Fruit fly (Drosophila melanogaster): ENCODE data around the gene AP-1gamma.

AP-1gamma gene

dm6 chrX:9164510-9165506 lies 56.3 kb downstream of the AP-1gamma start (continued):
- TF ChIP-seq CG16813 (GFP tag; IDR thresholded peaks at IDR 0.05; ENCODE audit: partially characterized antibody) (no peak), CG2199 (GFP tag; IDR thresholded peaks at IDR 0.05) (no peak), Hey (tag; optimal IDR thresholded peaks at IDR 0.05) (no peak), CG17361 (GFP tag; IDR thresholded peaks at IDR 0.05) (no peak), cato (GFP tag; optimal IDR thresholded peaks at IDR 0.05; ENCODE audit: borderline replicate concordance) (no peak), CG9437 (GFP tag; optimal IDR thresholded peaks at IDR 0.05) (peak; percentile 91), YL-1 (GFP tag; optimal IDR thresholded peaks at IDR 0.05) (no peak), Doc2 (GFP tag; IDR thresholded peaks at IDR 0.05) (no peak), TFAM (GFP tag; optimal IDR thresholded peaks at IDR 0.05) (no peak), CG6254 (GFP tag; optimal IDR thresholded peaks at IDR 0.05) (no peak), CG12219 (GFP tag; optimal IDR thresholded peaks at IDR 0.05) (no peak), Hmr (GFP tag; optimal IDR thresholded peaks at IDR 0.05) (no peak), CG32532 (GFP tag; IDR thresholded peaks at IDR 0.05) (no peak), salm (tag; optimal IDR thresholded peaks at IDR 0.05) (no peak), CG9817 (tag; optimal IDR thresholded peaks at IDR 0.05) (no peak), fd102C (GFP tag; optimal IDR thresholded peaks at IDR 0.05) (no peak), CG6765 (GFP tag; optimal IDR thresholded peaks at IDR 0.05) (peak; percentile 14), CG15479 (GFP tag; optimal IDR thresholded peaks at IDR 0.05) (peak; percentile 18), lmd (GFP tag; IDR thresholded peaks at IDR 0.05) (no peak), twi (tag; optimal IDR thresholded peaks at IDR 0.05) (no peak), CG16815 (GFP tag; optimal IDR thresholded peaks at IDR 0.05) (no peak), CG8478 (optimal IDR thresholded peaks at IDR 0.05) (no peak), NFAT (GFP tag; IDR thresholded peaks at IDR 0.05) (no peak), CG10979 (tag; optimal IDR thresholded peaks at IDR 0.05) (no peak), Med (GFP tag) (peak; percentile 28), ewg (GFP tag; optimal IDR thresholded peaks at IDR 0.05) (peak; percentile 74), knrl (GFP tag; IDR thresholded peaks at IDR 0.05; ENCODE audit: partially characterized antibody) (no peak), Chrac-16 (GFP tag; optimal IDR thresholded peaks at IDR 0.05) (no peak), CG17186 (GFP tag; optimal IDR thresholded peaks at IDR 0.05) (peak; percentile 7), Ravus (GFP tag; IDR thresholded peaks at IDR 0.05) (no peak), Jarid2 (GFP tag; optimal IDR thresholded peaks at IDR 0.05) (no peak), CG1529 (GFP tag; optimal IDR thresholded peaks at IDR 0.05) (no peak), CG4707 (GFP tag; optimal IDR thresholded peaks at IDR 0.05) (no peak), Drgx (GFP tag; IDR thresholded peaks at IDR 0.05) (no peak), CG4820 (GFP tag; optimal IDR thresholded peaks at IDR 0.05) (no peak), scrt (GFP tag; optimal IDR thresholded peaks at IDR 0.05) (no peak), tgo (GFP tag; IDR thresholded peaks at IDR 0.05) (no peak), CG3726 (GFP tag; IDR thresholded peaks at IDR 0.05) (no peak), CG9727 (GFP tag; optimal IDR thresholded peaks at IDR 0.05) (peak; percentile 6), en (GFP tag; optimal IDR thresholded peaks at IDR 0.05) (no peak), CG10462 (GFP tag; optimal IDR thresholded peaks at IDR 0.05) (no peak), nom (GFP tag; optimal IDR thresholded peaks at IDR 0.05) (no peak), CG7987 (GFP tag; optimal IDR thresholded peaks at IDR 0.05) (no peak), phol (tag; optimal IDR thresholded peaks at IDR 0.05) (no peak), unc-4 (GFP tag; IDR thresholded peaks at IDR 0.05; ENCODE audit: partially characterized antibody) (no peak)
